Worm (Caenorhabditis elegans): ENCODE results near the gene ZK1320.5.

ce11 chrII:9682044-9682443, 16.6 kb upstream of the ZK1320.5 start:
- no peak for TF ChIP-seq klf-2 (GFP tag; conservative IDR thresholded peaks at IDR 0.05)
- TF ChIP-seq T22C8.4 (GFP tag; IDR thresholded peaks at IDR 0.05): no peak
- TF ChIP-seq flt-1 (GFP tag; IDR thresholded peaks at IDR 0.05): no peak
- TF ChIP-seq ztf-29 (GFP tag; IDR thresholded peaks at IDR 0.05): no peak
- TF ChIP-seq cog-1 (tag; optimal IDR thresholded peaks at IDR 0.05): no peak
- no peak for TF ChIP-seq ref-1 (GFP tag; conservative IDR thresholded peaks at IDR 0.05)
